Fruit fly (Drosophila melanogaster) whole organism, larva: ENCODE measurements around the gene mRF1.

ENCODE experiments used
- noc ChIP-seq: fragments of 200-800 bp; sonication (Bioruptor generic); optimal IDR thresholded peaks from 3 replicates; lab custom pipeline; 2019; ENCODE audit warnings: missing biosample characterization, mild to moderate bottlenecking, missing genetic modification characterization, moderate library complexity

Gene mRF1

dm6 chr2L:13245855-13246645, 26.3 kb downstream of the mRF1 start, which contains the start of gene CG16820:
Gene CG16820 (plus strand): TSS chr2L:13246232.
- no peak for TF ChIP-seq noc (tag; lab: Kevin White, UChicago)

dm6 chr2L:13251167-13251566, 31.4 kb downstream of the mRF1 start:
- TF ChIP-seq noc (tag; lab: Kevin White, UChicago) = no peak

- TF ChIP-seq noc (tag; lab: Kevin White, UChicago) = no peak
These were observed 37.4 kb downstream of the mRF1 start, which contains the start of gene Naa20B for dm6 chr2L:13257177-13257576. Gene Naa20B (plus strand): TSS chr2L:13257477.

dm6 chr2L:13258702-13259101, 38.9 kb downstream of the mRF1 start:
- no peak for TF ChIP-seq noc (tag; lab: Kevin White, UChicago)

- TF ChIP-seq noc (tag; lab: Kevin White, UChicago) = no peak
These were observed 39.9 kb downstream of the mRF1 start, which contains the start of gene CG31730 for dm6 chr2L:13259643-13260042. Gene CG31730 (minus strand): TSS chr2L:13259743.

- TF ChIP-seq noc (tag; lab: Kevin White, UChicago) = no peak
These were observed 41.0 kb downstream of the mRF1 start, which contains the start of gene CG44085 for dm6 chr2L:13260740-13261139. Gene CG44085 (plus strand): TSS chr2L:13261008.

- TF ChIP-seq noc (tag; lab: Kevin White, UChicago) = no peak
These were observed 46.0 kb downstream of the mRF1 start, which contains the start of gene CG31848 for dm6 chr2L:13265776-13266175. Gene CG31848 (minus strand): TSS chr2L:13265876.

- no peak for TF ChIP-seq noc (tag; lab: Kevin White, UChicago)
These were observed 46.8 kb downstream of the mRF1 start for dm6 chr2L:13266627-13267026.

dm6 chr2L:13268040-13268652, 48.4 kb downstream of the mRF1 start:
- TF ChIP-seq noc (tag; lab: Kevin White, UChicago) = no peak
